Worm (Caenorhabditis elegans) whole organism, mixed stage, embryonic: ENCODE measurements around the gene T21C9.9.

Experiments
- blmp-1 ChIP-seq: fragments of 150-350 bp; optimal IDR thresholded peaks from 2 replicates; lab custom pipeline; 2014; ENCODE audit warnings: missing biosample characterization, missing genetic modification characterization
- ces-1 ChIP-seq: fragments of 150-350 bp; optimal IDR thresholded peaks from 2 replicates; lab custom pipeline; 2014; ENCODE audit warnings: missing biosample characterization, missing genetic modification reagents, missing genetic modification characterization
- nhr-12 ChIP-seq: fragments of 150-350 bp; optimal IDR thresholded peaks from 2 replicates; lab custom pipeline; 2014; ENCODE audit warnings: missing biosample characterization, missing genetic modification characterization
- nhr-237 ChIP-seq: fragments of 150-350 bp; optimal IDR thresholded peaks from 2 replicates; lab custom pipeline; 2014; ENCODE audit warnings: missing biosample characterization, missing genetic modification characterization
- nhr-28 ChIP-seq: fragments of 150-350 bp; optimal IDR thresholded peaks from 2 replicates; lab custom pipeline; 2014; ENCODE audit warnings: missing biosample characterization, missing genetic modification characterization
- zip-8 ChIP-seq: fragments of 150-350 bp; optimal IDR thresholded peaks from 2 replicates; lab custom pipeline; 2014; ENCODE audit warnings: missing biosample characterization, missing genetic modification characterization

ce11 chrV:10564140-10564539 lies 28.2 kb downstream of the T21C9.9 start:
- TF ChIP-seq nhr-237 (no peak), nhr-12 (tag; lab: Kevin White, UChicago) (no peak), zip-8 (tag; lab: Kevin White, UChicago) (no peak), nhr-28 (tag; lab: Kevin White, UChicago) (no peak), blmp-1 (tag; lab: Kevin White, UChicago) (no peak), ces-1 (no peak)
